Fruit fly (Drosophila melanogaster) whole organism, embryonic: ENCODE results near the gene CG9682.
A peak's percentile ranks its signal among the peaks of the same experiment; 100 is the strongest.

Source experiments
- Aef1 ChIP-seq: fragments of 200-800 bp; sonication (Bioruptor generic); IDR thresholded peaks from 3 replicates; pipeline ENCODE4 v1.3.6; 2022; ENCODE audit warnings: missing biosample characterization, missing genetic modification characterization
- CG14667 ChIP-seq: fragments of 200-800 bp; sonication (Bioruptor generic); IDR thresholded peaks from 2 replicates; pipeline ENCODE4 v1.3.6; 2022; ENCODE audit warnings: missing biosample characterization, missing genetic modification characterization
- CG17568 ChIP-seq: fragments of 200-800 bp; sonication (Bioruptor generic); optimal IDR thresholded peaks from 2 replicates; lab custom pipeline; 2018; ENCODE audit warnings: missing biosample characterization, mild to moderate bottlenecking, missing genetic modification characterization, moderate library complexity
- CG2199 ChIP-seq: fragments of 200-800 bp; sonication (Bioruptor generic); IDR thresholded peaks from 3 replicates; pipeline ENCODE4 v1.3.6; 2022; ENCODE audit warnings: missing biosample characterization, missing genetic modification characterization
- CG2678 ChIP-seq: fragments of 200-800 bp; sonication (Bioruptor generic); optimal IDR thresholded peaks from 3 replicates; lab custom pipeline; 2019; ENCODE audit warnings: missing biosample characterization, mild to moderate bottlenecking, missing genetic modification characterization, moderate library complexity
- CG2875 ChIP-seq: fragments of 200-800 bp; sonication (Bioruptor generic); optimal IDR thresholded peaks from 2 replicates; lab custom pipeline; 2017; ENCODE audit warnings: missing biosample characterization, mild to moderate bottlenecking, missing genetic modification characterization, missing genetic modification reagents
- CG30403 ChIP-seq: fragments of 200-800 bp; sonication (Bioruptor generic); optimal IDR thresholded peaks from 3 replicates; lab custom pipeline; 2016; ENCODE audit warnings: missing biosample characterization, missing genetic modification characterization
- CG3163 ChIP-seq: fragments of 200-800 bp; sonication (Bioruptor generic); optimal IDR thresholded peaks from 3 replicates; lab custom pipeline; 2016; ENCODE audit warnings: missing biosample characterization, missing genetic modification characterization
- CG32767 ChIP-seq: fragments of 200-800 bp; sonication (Bioruptor generic); IDR thresholded peaks from 2 replicates; pipeline ENCODE4 v1.3.6; 2022; ENCODE audit warnings: missing biosample characterization, missing genetic modification characterization
- CG6175 ChIP-seq: fragments of 200-800 bp; sonication (Bioruptor generic); IDR thresholded peaks from 3 replicates; pipeline ENCODE4 v1.3.6; 2022; ENCODE audit warnings: missing biosample characterization, missing genetic modification characterization
- CG6254 ChIP-seq: fragments of 200-800 bp; sonication (Bioruptor generic); optimal IDR thresholded peaks from 3 replicates; lab custom pipeline; 2017; ENCODE audit warnings: mild to moderate bottlenecking, missing biosample characterization, missing genetic modification reagents, missing genetic modification characterization
- CG6689 ChIP-seq: fragments of 200-800 bp; sonication (Bioruptor generic); IDR thresholded peaks from 2 replicates; pipeline ENCODE4 v1.3.6; 2022; ENCODE audit warnings: missing biosample characterization, missing genetic modification characterization
- CG7987 ChIP-seq: fragments of 200-800 bp; sonication (Bioruptor generic); optimal IDR thresholded peaks from 2 replicates; lab custom pipeline; 2018; ENCODE audit warnings: missing biosample characterization, mild to moderate bottlenecking, missing genetic modification characterization, moderate library complexity
- CG8290 ChIP-seq, 3 experiments: fragments of 200-800 bp; sonication (Bioruptor generic); optimal IDR thresholded peaks; 2 replicates each; lab custom pipeline; 2016 to 2019; ENCODE audit warnings: missing biosample characterization in 3 of 3, missing genetic modification characterization in 3 of 3, mild to moderate bottlenecking in 2 of 3, moderate library complexity in 1 of 3
- CG8924 ChIP-seq: fragments of 200-800 bp; optimal IDR thresholded peaks from 3 replicates; lab custom pipeline; 2019; ENCODE audit warnings: missing biosample characterization, mild to moderate bottlenecking, missing genetic modification characterization, moderate library complexity
- CG9215 ChIP-seq: fragments of 200-800 bp; sonication (Bioruptor generic); IDR thresholded peaks from 2 replicates; pipeline ENCODE4 v1.3.6; 2022; ENCODE audit warnings: missing biosample characterization, missing genetic modification characterization
- CG9609 ChIP-seq: fragments of 200-800 bp; sonication (Bioruptor generic); optimal IDR thresholded peaks from 3 replicates; lab custom pipeline; 2016; ENCODE audit warnings: missing biosample characterization, missing genetic modification characterization
- CrebB ChIP-seq: fragments of 200-800 bp; sonication (Bioruptor generic); optimal IDR thresholded peaks from 3 replicates; lab custom pipeline; 2018; ENCODE audit warnings: missing biosample characterization, mild to moderate bottlenecking, missing genetic modification characterization
- Dref ChIP-seq: fragments of 200-800 bp; sonication (Bioruptor generic); IDR thresholded peaks from 2 replicates; pipeline ENCODE4 v1.3.6; 2022; ENCODE audit warnings: missing biosample characterization, missing genetic modification characterization
- Drgx ChIP-seq: fragments of 200-800 bp; sonication (Bioruptor generic); IDR thresholded peaks from 2 replicates; pipeline ENCODE4 v1.3.6; 2022; ENCODE audit warnings: missing biosample characterization, missing genetic modification characterization
- GATAe ChIP-seq: fragments of 200-800 bp; sonication (Bioruptor generic); conservative IDR thresholded peaks from 2 replicates; pipeline ENCODE4 v1.3.6; 2022; ENCODE audit warnings: missing biosample characterization, missing genetic modification characterization
- Hey ChIP-seq: fragments of 200-800 bp; sonication (Bioruptor generic); optimal IDR thresholded peaks from 3 replicates; lab custom pipeline; 2018; ENCODE audit warnings: missing biosample characterization, mild to moderate bottlenecking, missing genetic modification characterization
- HmgD ChIP-seq: fragments of 200-800 bp; sonication (Bioruptor generic); optimal IDR thresholded peaks from 3 replicates; lab custom pipeline; 2016; ENCODE audit warnings: missing biosample characterization, missing genetic modification characterization
- Hr3 ChIP-seq: fragments of 200-800 bp; sonication (Bioruptor generic); optimal IDR thresholded peaks from 3 replicates; lab custom pipeline; 2016; ENCODE audit warnings: missing biosample characterization, missing genetic modification characterization
- Med ChIP-seq: fragments of 200-800 bp; sonication (Bioruptor generic); peaks from one replicate; lab custom pipeline; 2016; ENCODE audit warnings: missing biosample characterization, missing genetic modification characterization, mild to moderate bottlenecking, inconsistent platforms, moderate library complexity
- Myb ChIP-seq: fragments of 200-800 bp; sonication (Bioruptor generic); optimal IDR thresholded peaks from 2 replicates; lab custom pipeline; 2016; ENCODE audit warnings: missing biosample characterization, missing genetic modification characterization
- Oaz ChIP-seq: fragments of 200-800 bp; sonication (Bioruptor generic); IDR thresholded peaks from 2 replicates; pipeline ENCODE4 v1.3.6; 2022; ENCODE audit warnings: missing biosample characterization, missing genetic modification characterization
- Oli ChIP-seq: fragments of 200-800 bp; sonication (Bioruptor generic); optimal IDR thresholded peaks from 2 replicates; lab custom pipeline; 2018; ENCODE audit warnings: missing biosample characterization, mild to moderate bottlenecking, missing genetic modification characterization, moderate library complexity
- Pdp1 ChIP-seq, 2 experiments: fragments of 200-800 bp; sonication (Bioruptor generic); optimal IDR thresholded peaks; 3 replicates each; lab custom pipeline; 2016; ENCODE audit warnings: missing biosample characterization in 2 of 2, missing genetic modification characterization in 2 of 2, mild to moderate bottlenecking in 1 of 2, moderate library complexity in 1 of 2
- Six4 ChIP-seq: fragments of 200-800 bp; sonication (Bioruptor generic); optimal IDR thresholded peaks from 2 replicates; lab custom pipeline; 2016; ENCODE audit warnings: missing biosample characterization, missing genetic modification characterization
- Xrp1 ChIP-seq: fragments of 200-800 bp; sonication (Bioruptor generic); IDR thresholded peaks from 2 replicates; pipeline ENCODE4 v1.3.6; 2022; ENCODE audit warnings: missing biosample characterization, missing genetic modification characterization
- ash1 ChIP-seq: fragments of 200-800 bp; sonication (Bioruptor generic); optimal IDR thresholded peaks from 2 replicates; lab custom pipeline; 2018; ENCODE audit warnings: missing biosample characterization, mild to moderate bottlenecking, missing genetic modification characterization
- cad ChIP-seq: fragments of >200 bp; optimal IDR thresholded peaks from 2 replicates; lab custom pipeline; 2017; ENCODE audit warnings: missing biosample characterization, missing genetic modification characterization
- chn ChIP-seq: fragments of 200-800 bp; sonication (Bioruptor generic); optimal IDR thresholded peaks from 2 replicates; lab custom pipeline; 2016; ENCODE audit warnings: missing biosample characterization, missing genetic modification characterization
- dati ChIP-seq: fragments of 200-800 bp; sonication (Bioruptor generic); IDR thresholded peaks from 2 replicates; pipeline ENCODE4 v1.3.6; 2022; ENCODE audit warnings: missing biosample characterization, missing genetic modification characterization
- en ChIP-seq: fragments of 200-800 bp; sonication (Bioruptor generic); optimal IDR thresholded peaks from 2 replicates; lab custom pipeline; 2016; ENCODE audit warnings: missing biosample characterization, missing genetic modification characterization
- gem ChIP-seq: fragments of 200-800 bp; sonication (Bioruptor generic); optimal IDR thresholded peaks from 2 replicates; lab custom pipeline; 2019; ENCODE audit warnings: missing biosample characterization, mild to moderate bottlenecking, missing genetic modification characterization, moderate library complexity
- jumu ChIP-seq: fragments of 200-800 bp; sonication (Bioruptor generic); optimal IDR thresholded peaks from 3 replicates; lab custom pipeline; 2016; ENCODE audit warnings: missing biosample characterization, missing genetic modification characterization
- klu ChIP-seq: fragments of 200-800 bp; sonication (Bioruptor generic); IDR thresholded peaks from 2 replicates; pipeline ENCODE4 v1.3.6; 2022; ENCODE audit warnings: missing biosample characterization, missing genetic modification characterization
- lola ChIP-seq, 3 experiments: fragments of >200 bp in 2 of 3; fragments of 200-800 bp in 1 of 3; sonication (Bioruptor generic) in 1 of 3; optimal IDR thresholded peaks; 2 replicates each; lab custom pipeline; 2017 to 2019; ENCODE audit warnings: missing biosample characterization in 3 of 3, missing genetic modification characterization in 3 of 3, mild to moderate bottlenecking in 1 of 3, moderate library complexity in 1 of 3
- nerfin-1 ChIP-seq: fragments of 200-800 bp; sonication (Bioruptor generic); optimal IDR thresholded peaks from 3 replicates; lab custom pipeline; 2019; ENCODE audit warnings: missing biosample characterization, mild to moderate bottlenecking, missing genetic modification characterization, moderate library complexity
- pfk ChIP-seq: fragments of 200-800 bp; sonication (Bioruptor generic); optimal IDR thresholded peaks from 2 replicates; lab custom pipeline; 2018; ENCODE audit warnings: missing biosample characterization, mild to moderate bottlenecking, missing genetic modification characterization, moderate library complexity
- pho ChIP-seq: fragments of 200-800 bp; sonication (Bioruptor generic); optimal IDR thresholded peaks from 2 replicates; lab custom pipeline; 2016; ENCODE audit warnings: missing biosample characterization, missing genetic modification characterization
- row ChIP-seq: fragments of 200-800 bp; sonication (Bioruptor generic); IDR thresholded peaks from 3 replicates; pipeline ENCODE4 v1.3.6; 2022; ENCODE audit warnings: missing biosample characterization, missing genetic modification characterization
- sr ChIP-seq: fragments of 200-800 bp; sonication (Bioruptor generic); IDR thresholded peaks from 3 replicates; pipeline ENCODE4 v1.3.6; 2022; ENCODE audit warnings: missing biosample characterization, missing genetic modification characterization
- stc ChIP-seq: fragments of 200-800 bp; sonication (Bioruptor generic); IDR thresholded peaks from 2 replicates; pipeline ENCODE4 v1.3.6; 2022; ENCODE audit warnings: missing biosample characterization, missing genetic modification characterization
- tin ChIP-seq: fragments of 200-800 bp; sonication (Bioruptor generic); optimal IDR thresholded peaks from 3 replicates; lab custom pipeline; 2016; ENCODE audit warnings: missing biosample characterization, missing genetic modification characterization
- tx ChIP-seq: fragments of 200-800 bp; sonication (Bioruptor generic); optimal IDR thresholded peaks from 2 replicates; lab custom pipeline; 2016; ENCODE audit warnings: missing biosample characterization, missing genetic modification characterization
- wor ChIP-seq: fragments of 200-800 bp; sonication (Bioruptor generic); IDR thresholded peaks from 2 replicates; pipeline ENCODE4 v1.3.6; 2022; ENCODE audit warnings: missing biosample characterization, missing genetic modification characterization

Gene CG9682

dm6 chr3R:30268733-30269132 lies 18.0 kb downstream of the CG9682 start:
- no peak for TF ChIP-seq Hey (tag; lab: Kevin White, UChicago)
- no peak for TF ChIP-seq CG7987
- TF ChIP-seq en (GFP tag; lab: Kevin White, UChicago) = no peak
- no peak for TF ChIP-seq Myb (GFP tag; lab: Kevin White, UChicago)
- no peak for TF ChIP-seq sr (GFP tag; lab: Robert Waterston, UW)
- no peak for TF ChIP-seq CG9609 (GFP tag; lab: Kevin White, UChicago)
- TF ChIP-seq Aef1 = no peak
- TF ChIP-seq tx (GFP tag; lab: Kevin White, UChicago) = no peak
- no peak for TF ChIP-seq CG17568 (GFP tag; lab: Kevin White, UChicago)
- no peak for TF ChIP-seq klu (GFP tag; lab: Robert Waterston, UW)

DNA sequence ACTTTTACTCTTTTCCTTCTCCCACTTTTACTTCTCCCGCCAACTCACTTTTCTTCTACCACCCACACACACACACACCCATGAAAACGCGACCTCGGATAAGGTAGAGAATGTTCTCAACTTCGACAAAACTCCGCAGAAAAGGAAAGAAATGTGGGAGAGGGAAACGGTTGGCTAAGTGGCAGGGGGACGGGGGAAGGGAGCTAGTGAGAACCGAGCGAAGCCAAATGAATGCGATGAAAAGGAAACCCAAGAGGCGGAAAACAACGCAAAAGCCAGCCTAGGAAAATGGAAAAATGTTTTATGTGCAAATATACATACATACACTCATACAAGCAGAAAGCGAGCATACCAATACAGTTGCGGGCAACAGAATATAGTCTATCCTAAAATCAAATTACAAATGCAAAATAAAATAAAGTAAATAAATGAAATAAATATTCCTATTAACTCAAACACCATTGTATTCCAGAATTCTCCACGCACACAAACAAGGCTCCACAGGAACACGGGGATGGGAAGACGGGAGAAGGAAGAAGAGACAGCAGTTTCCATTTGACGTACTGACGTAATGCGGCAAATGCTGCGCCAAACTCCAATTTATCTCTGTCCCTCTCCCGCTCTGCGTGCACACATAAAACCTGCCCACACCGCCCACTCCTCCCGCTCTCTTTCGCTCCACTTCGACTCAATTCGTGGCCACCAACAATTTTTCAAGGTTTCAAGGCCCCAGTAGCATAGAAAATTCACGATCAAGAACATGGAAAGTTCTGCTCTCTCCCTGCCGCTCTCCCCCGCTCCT lies 19.8 kb downstream of the CG9682 start:
- TF ChIP-seq stc (no peak), Aef1 (no peak), CG3163 (GFP tag; lab: Kevin White, UChicago) (no peak), Six4 (GFP tag; lab: Kevin White, UChicago) (no peak), HmgD (GFP tag; lab: Kevin White, UChicago) (no peak), Med (GFP tag; lab: Kevin White, UChicago) (peak; percentile 59), lola (GFP tag; optimal IDR thresholded peaks at IDR 0.05; lab: Kevin White, UChicago) (no peak), CG30403 (no peak), GATAe (GFP tag; lab: Robert Waterston, UW) (no peak), Pdp1 (GFP tag; optimal IDR thresholded peaks at IDR 0.05; lab: Kevin White, UChicago) (peak in 1 of 2 experiments; percentile 15), CG14667 (GFP tag; lab: Robert Waterston, UW) (no peak), Xrp1 (0 out of 2 replicates have a peak, but pooled peaks have one; percentile 5), jumu (no peak), CG9215 (GFP tag; lab: Robert Waterston, UW) (no peak), tin (GFP tag; lab: Kevin White, UChicago) (no peak), dati (no peak), CG2199 (GFP tag; lab: Robert Waterston, UW) (no peak), pfk (no peak), wor (GFP tag; lab: Robert Waterston, UW) (no peak), Drgx (GFP tag; lab: Robert Waterston, UW) (peak; percentile 5; the same call in 1 of the 2 replicates), CG6689 (GFP tag; lab: Robert Waterston, UW) (no peak), nerfin-1 (tag; lab: Kevin White, UChicago) (peak; percentile 39), CG6175 (no peak), Dref (no peak), CG2875 (no peak), gem (peak; percentile 9), CG32767 (GFP tag; lab: Robert Waterston, UW) (no peak), row (GFP tag; lab: Robert Waterston, UW) (peak; percentile 10; the same call in 1 of the 3 replicates), Hr3 (no peak), CrebB (tag; lab: Kevin White, UChicago) (no peak), cad (GFP tag; lab: Kevin White, UChicago) (no peak), ash1 (GFP tag; lab: Kevin White, UChicago) (no peak), chn (GFP tag; lab: Kevin White, UChicago) (peak; percentile 4), pho (GFP tag; lab: Kevin White, UChicago) (no peak), CG8924 (tag; lab: Kevin White, UChicago) (no peak), CG8290 (GFP tag; optimal IDR thresholded peaks at IDR 0.05; lab: Kevin White, UChicago) (no peak), CG8290 (tag; optimal IDR thresholded peaks at IDR 0.05; lab: Kevin White, UChicago) (no peak), Oli (peak; percentile 14), CG2678 (tag; lab: Kevin White, UChicago) (no peak), Oaz (no peak), CG6254 (GFP tag; lab: Kevin White, UChicago) (peak; percentile 44)
